Worm (Caenorhabditis elegans) whole organism, midembryonic: ENCODE measurements around the gene mat-3.
A peak's percentile ranks its signal among the peaks of the same experiment; 100 is the strongest.

Experiments used
- T22C8.4 ChIP-seq: fragments of 200-800 bp; sonication (Bioruptor generic); IDR thresholded peaks from 2 replicates; pipeline ENCODE4 v1.3.6; 2022; ENCODE audit warnings: missing genetic modification characterization, missing compliant biosample characterization
- cog-1 ChIP-seq: sonication (generic microtip); optimal IDR thresholded peaks from 2 replicates; lab custom pipeline; 2016; ENCODE audit warnings: missing genetic modification characterization, missing compliant biosample characterization
- flt-1 ChIP-seq: fragments of 200-800 bp; sonication (Bioruptor generic); IDR thresholded peaks from 2 replicates; pipeline ENCODE4 v1.3.6; 2022; ENCODE audit warnings: missing genetic modification characterization, missing compliant biosample characterization
- klf-2 ChIP-seq: fragments of 200-800 bp; sonication (Bioruptor generic); conservative IDR thresholded peaks from 2 replicates; pipeline ENCODE4 v1.3.6; 2022; ENCODE audit warnings: missing genetic modification reagents, missing genetic modification characterization, missing compliant biosample characterization
- ref-1 ChIP-seq: fragments of 200-800 bp; sonication (Bioruptor generic); conservative IDR thresholded peaks from 2 replicates; pipeline ENCODE4 v1.3.6; 2022; ENCODE audit warnings: missing genetic modification reagents, missing genetic modification characterization, missing compliant biosample characterization
- tab-1 ChIP-seq: fragments of 200-800 bp; sonication (Bioruptor generic); IDR thresholded peaks from 2 replicates; pipeline ENCODE4 v1.3.6; 2022; ENCODE audit warnings: missing genetic modification characterization, missing compliant biosample characterization
- ztf-23 ChIP-seq: fragments of 200-800 bp; sonication (Bioruptor generic); IDR thresholded peaks from 2 replicates; pipeline ENCODE4 v1.3.6; 2022; ENCODE audit warnings: missing genetic modification reagents, missing genetic modification characterization, missing compliant biosample characterization
- ztf-29 ChIP-seq: fragments of 200-800 bp; sonication (Bioruptor generic); IDR thresholded peaks from 2 replicates; pipeline ENCODE4 v1.3.6; 2022; ENCODE audit warnings: missing genetic modification reagents, missing genetic modification characterization, missing compliant biosample characterization

DNA sequence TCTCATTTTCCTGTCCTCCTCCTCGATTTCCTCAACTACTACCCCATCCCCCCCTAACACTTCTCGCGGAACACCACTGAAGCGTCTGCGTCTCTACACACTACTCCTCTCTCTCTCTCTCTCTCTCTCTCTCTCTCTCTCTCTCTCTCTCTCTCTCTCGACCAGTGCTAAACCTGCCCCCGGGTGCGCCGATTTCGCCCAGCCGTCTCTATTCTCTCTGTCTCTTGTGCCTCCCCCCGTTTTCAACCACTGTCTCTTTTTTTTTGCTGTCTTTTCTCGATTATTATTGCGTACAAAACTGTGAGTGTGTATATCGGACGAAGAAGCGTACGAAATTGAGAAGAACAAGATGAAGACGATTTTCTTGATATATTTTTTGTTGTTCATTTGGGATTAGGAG is 42.3 kb upstream of the mat-3 start:
- TF ChIP-seq flt-1 (GFP tag; lab: Robert Waterston, UW) (peak; percentile 81), ztf-23 (no peak), ref-1 (GFP tag; lab: Robert Waterston, UW) (no peak), tab-1 (no peak), ztf-29 (no peak), cog-1 (peak; percentile 69), klf-2 (GFP tag; lab: Robert Waterston, UW) (no peak), T22C8.4 (GFP tag; lab: Robert Waterston, UW) (no peak)
